Fruit fly (Drosophila melanogaster) whole organism, pupa: ENCODE data around the gene CG32755.
A peak's percentile ranks its signal among the peaks of the same experiment; 100 is the strongest.

Experiments used
- CG10348 ChIP-seq: fragments of 200-800 bp; sonication (Bioruptor generic); IDR thresholded peaks from 2 replicates; pipeline ENCODE4 v1.3.6; 2022; ENCODE audit warnings: missing biosample characterization, missing genetic modification characterization
- CG12605 ChIP-seq: fragments of 200-800 bp; sonication (Bioruptor generic); IDR thresholded peaks from 2 replicates; pipeline ENCODE4 v1.3.6; 2022; ENCODE audit warnings: missing biosample characterization, missing genetic modification characterization
- CG13204 ChIP-seq: fragments of 200-800 bp; sonication (Bioruptor generic); optimal IDR thresholded peaks from 2 replicates; lab custom pipeline; 2018; ENCODE audit warnings: missing biosample characterization, mild to moderate bottlenecking, missing genetic modification characterization, moderate library complexity
- CG14655 ChIP-seq: fragments of 200-800 bp; sonication (Bioruptor generic); optimal IDR thresholded peaks from 3 replicates; lab custom pipeline; 2017; ENCODE audit warnings: mild to moderate bottlenecking, missing biosample characterization, missing genetic modification reagents, missing genetic modification characterization
- CG15710 ChIP-seq: fragments of 200-800 bp; sonication (Bioruptor generic); optimal IDR thresholded peaks from 2 replicates; lab custom pipeline; 2018; ENCODE audit warnings: missing biosample characterization, mild to moderate bottlenecking, missing genetic modification characterization, moderate library complexity
- CG17806 ChIP-seq: fragments of 200-800 bp; sonication (Bioruptor generic); optimal IDR thresholded peaks from 2 replicates; lab custom pipeline; 2018; ENCODE audit warnings: missing biosample characterization, mild to moderate bottlenecking, missing genetic modification characterization, moderate library complexity
- CG32121 ChIP-seq: fragments of 200-800 bp; sonication (Bioruptor generic); IDR thresholded peaks from 2 replicates; pipeline ENCODE4 v1.3.6; 2022; ENCODE audit warnings: missing biosample characterization, missing genetic modification characterization
- CG34367 ChIP-seq: fragments of 200-800 bp; sonication (Bioruptor generic); optimal IDR thresholded peaks from 2 replicates; lab custom pipeline; 2018; ENCODE audit warnings: missing biosample characterization, mild to moderate bottlenecking, missing genetic modification characterization
- CG4496 ChIP-seq: fragments of 200-800 bp; sonication (Bioruptor generic); IDR thresholded peaks from 3 replicates; pipeline ENCODE4 v1.3.6; 2022; ENCODE audit warnings: missing biosample characterization, missing genetic modification characterization
- CG8159 ChIP-seq: fragments of 200-800 bp; sonication (Bioruptor generic); optimal IDR thresholded peaks from 3 replicates; lab custom pipeline; 2018; ENCODE audit warnings: missing biosample characterization, mild to moderate bottlenecking, missing genetic modification characterization, moderate library complexity
- CG8301 ChIP-seq: fragments of 200-800 bp; sonication (Bioruptor generic); optimal IDR thresholded peaks from 2 replicates; lab custom pipeline; 2018; ENCODE audit warnings: missing biosample characterization, mild to moderate bottlenecking, missing genetic modification characterization
- CG9948 ChIP-seq: fragments of 200-800 bp; sonication (Bioruptor generic); optimal IDR thresholded peaks from 2 replicates; lab custom pipeline; 2018; ENCODE audit warnings: missing biosample characterization, mild to moderate bottlenecking, missing genetic modification characterization, moderate library complexity
- D1 ChIP-seq: fragments of 200-800 bp; sonication (Bioruptor generic); optimal IDR thresholded peaks from 2 replicates; lab custom pipeline; 2018; ENCODE audit warnings: missing biosample characterization, mild to moderate bottlenecking, missing genetic modification characterization, moderate library complexity
- EcR ChIP-seq: fragments of 200-800 bp; sonication (Bioruptor generic); optimal IDR thresholded peaks from 3 replicates; lab custom pipeline; 2019; ENCODE audit warnings: missing biosample characterization, missing genetic modification characterization, mild to moderate bottlenecking, moderate library complexity, missing genetic modification reagents
- Ets98B ChIP-seq: fragments of 200-800 bp; sonication (Bioruptor generic); IDR thresholded peaks from 2 replicates; pipeline ENCODE4 v1.3.6; 2022; ENCODE audit warnings: missing biosample characterization, missing genetic modification characterization
- Pif1A ChIP-seq: fragments of 200-800 bp; sonication (Bioruptor generic); optimal IDR thresholded peaks from 3 replicates; lab custom pipeline; 2016; ENCODE audit warnings: missing biosample characterization, missing genetic modification characterization
- Pif1B ChIP-seq: fragments of 200-800 bp; sonication (Bioruptor generic); optimal IDR thresholded peaks from 3 replicates; lab custom pipeline; 2016; ENCODE audit warnings: missing biosample characterization, missing genetic modification characterization
- Snoo ChIP-seq: fragments of 200-800 bp; sonication (Bioruptor generic); optimal IDR thresholded peaks from 3 replicates; lab custom pipeline; 2017; ENCODE audit warnings: missing biosample characterization, mild to moderate bottlenecking, missing genetic modification characterization, inconsistent platforms
- fd96Ca ChIP-seq: fragments of 200-800 bp; sonication (Bioruptor generic); IDR thresholded peaks from 3 replicates; pipeline ENCODE4 v1.3.6; 2022; ENCODE audit warnings: missing biosample characterization, missing genetic modification characterization
- gl ChIP-seq: fragments of 200-800 bp; sonication (Bioruptor generic); optimal IDR thresholded peaks from 2 replicates; lab custom pipeline; 2018; ENCODE audit warnings: missing biosample characterization, mild to moderate bottlenecking, missing genetic modification characterization
- rn ChIP-seq: fragments of 200-800 bp; sonication (Bioruptor generic); IDR thresholded peaks from 2 replicates; pipeline ENCODE4 v1.3.6; 2022; ENCODE audit warnings: missing biosample characterization, missing genetic modification characterization

CG32755 gene

DNA sequence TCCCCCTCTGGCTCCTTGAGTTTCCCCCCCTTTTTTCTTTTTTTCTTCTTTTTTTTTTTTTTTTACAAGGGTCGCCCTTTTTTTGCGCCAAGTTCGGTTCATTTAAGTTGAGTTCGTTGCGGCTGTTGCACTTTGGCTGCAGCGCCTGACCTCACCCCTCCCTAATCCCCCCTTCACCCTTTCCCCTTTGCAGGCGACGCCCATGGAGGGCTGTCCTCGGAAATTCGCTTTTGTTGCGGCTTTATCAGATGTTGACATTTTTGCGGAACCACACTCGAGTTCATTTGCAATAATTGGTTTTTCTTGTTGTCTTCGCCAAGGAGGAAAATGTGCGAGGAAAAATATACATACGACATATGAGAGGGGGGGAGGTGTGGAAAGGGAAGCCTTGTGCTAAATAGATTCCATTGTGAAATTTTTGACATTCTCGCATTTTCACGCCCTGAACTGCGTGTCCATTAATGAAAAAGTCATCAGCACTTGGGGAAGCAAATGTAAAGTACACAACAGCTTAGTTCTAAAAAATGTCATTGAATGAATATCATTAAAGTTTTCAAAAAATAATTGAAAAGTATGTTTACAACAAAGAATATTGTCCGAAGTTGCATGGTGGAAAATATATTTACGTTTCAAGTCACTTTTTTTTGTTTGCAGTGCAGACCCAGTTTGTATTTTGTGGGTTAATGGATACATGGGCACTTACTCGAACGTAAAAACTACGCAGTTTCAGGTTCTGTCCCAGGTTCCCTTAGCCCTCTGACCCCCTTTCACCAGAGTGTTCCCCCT is 24.5 kb downstream of the CG32755 start:
- TF ChIP-seq rn, result no peak
- peak; percentile 12 for TF ChIP-seq CG17806 (tag; lab: Kevin White, UChicago)
- no peak for TF ChIP-seq Snoo (tag; lab: Kevin White, UChicago)
- peak; percentile 16 for TF ChIP-seq CG8301 (tag; lab: Kevin White, UChicago)
- peak; percentile 72 for TF ChIP-seq EcR (GFP tag; lab: Kevin White, UChicago)
- peak; percentile 9 for TF ChIP-seq CG14655 (GFP tag; lab: Kevin White, UChicago)
- no peak for TF ChIP-seq CG4496 (GFP tag; lab: Robert Waterston, UW)
- TF ChIP-seq Pif1A, result no peak
- TF ChIP-seq CG34367 (tag; lab: Kevin White, UChicago), result peak; percentile 15
- TF ChIP-seq CG15710 (tag; lab: Kevin White, UChicago), result peak; percentile 14
- peak; percentile 11 for TF ChIP-seq Pif1B (GFP tag; lab: Kevin White, UChicago)
- TF ChIP-seq CG10348 (GFP tag; lab: Robert Waterston, UW), result no peak
- no peak for TF ChIP-seq Ets98B (GFP tag; lab: Robert Waterston, UW)
- peak; percentile 29 for TF ChIP-seq CG9948 (tag; lab: Kevin White, UChicago)
- TF ChIP-seq CG8159 (tag; lab: Kevin White, UChicago), result peak; percentile 40
- TF ChIP-seq, all 21 proteins: peak for 9

dm6 chrX:5977113-5977512 is 27.1 kb downstream of the CG32755 start:
- TF ChIP-seq CG10348 (GFP tag; lab: Robert Waterston, UW) (no peak), CG32121 (GFP tag; lab: Robert Waterston, UW) (peak; percentile 57; the same call in 1 of the 2 replicates), rn (peak; percentile 10; the same call in 1 of the 2 replicates), Pif1A (no peak), Ets98B (GFP tag; lab: Robert Waterston, UW) (peak; percentile 36; the same call in 1 of the 2 replicates), EcR (GFP tag; lab: Kevin White, UChicago) (no peak), CG15710 (tag; lab: Kevin White, UChicago) (no peak), fd96Ca (GFP tag; lab: Robert Waterston, UW) (peak; percentile 16; the same call in 1 of the 3 replicates), CG4496 (GFP tag; lab: Robert Waterston, UW) (0 out of 3 replicates have a peak, but pooled peaks have one; percentile 31)

DNA sequence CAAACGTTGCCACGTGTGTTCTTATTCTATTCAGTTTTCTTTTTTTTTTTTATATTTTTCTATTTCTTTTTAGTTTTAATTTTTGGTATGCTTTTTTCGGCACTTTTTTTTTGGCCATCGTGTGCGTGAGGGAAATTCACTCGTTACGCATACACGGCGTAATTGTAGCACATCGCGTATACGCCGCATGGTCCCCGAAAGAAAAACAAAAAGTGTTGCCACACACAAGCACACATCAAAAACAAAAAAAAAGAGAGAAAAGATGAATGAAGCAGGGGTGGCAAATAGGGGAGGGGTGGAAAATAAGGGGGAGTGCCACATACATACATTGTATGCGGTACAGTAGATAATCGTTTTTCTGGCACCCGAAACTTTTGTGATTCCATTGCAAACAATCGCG is 27.7 kb downstream of the CG32755 start:
- TF ChIP-seq gl, result no peak
- TF ChIP-seq CG8301 (tag; lab: Kevin White, UChicago), result no peak
- TF ChIP-seq CG8159 (tag; lab: Kevin White, UChicago), result no peak
- TF ChIP-seq CG14655 (GFP tag; lab: Kevin White, UChicago), result no peak
- TF ChIP-seq CG34367 (tag; lab: Kevin White, UChicago), result no peak
- peak; percentile 75; the same call in 2 of the 3 replicates for TF ChIP-seq CG4496 (GFP tag; lab: Robert Waterston, UW)
- peak; percentile 67 for TF ChIP-seq fd96Ca (GFP tag; lab: Robert Waterston, UW)
- TF ChIP-seq CG15710 (tag; lab: Kevin White, UChicago), result no peak
- TF ChIP-seq CG9948 (tag; lab: Kevin White, UChicago), result no peak
- TF ChIP-seq CG10348 (GFP tag; lab: Robert Waterston, UW), result no peak
- peak; percentile 49 for TF ChIP-seq CG12605 (GFP tag; lab: Robert Waterston, UW)
- TF ChIP-seq CG17806 (tag; lab: Kevin White, UChicago), result no peak
- TF ChIP-seq Pif1B (GFP tag; lab: Kevin White, UChicago), result no peak
- TF ChIP-seq CG32121 (GFP tag; lab: Robert Waterston, UW), result peak; percentile 83
- peak; percentile 50; the same call in 1 of the 2 replicates for TF ChIP-seq rn
- TF ChIP-seq D1 (tag; lab: Kevin White, UChicago), result no peak
- TF ChIP-seq EcR (GFP tag; lab: Kevin White, UChicago), result no peak
- no peak for TF ChIP-seq CG13204
- no peak for TF ChIP-seq Pif1A
- TF ChIP-seq Ets98B (GFP tag; lab: Robert Waterston, UW), result peak; percentile 71
- TF ChIP-seq Snoo (tag; lab: Kevin White, UChicago), result no peak
- TF ChIP-seq, all 21 proteins: peak for 6

DNA sequence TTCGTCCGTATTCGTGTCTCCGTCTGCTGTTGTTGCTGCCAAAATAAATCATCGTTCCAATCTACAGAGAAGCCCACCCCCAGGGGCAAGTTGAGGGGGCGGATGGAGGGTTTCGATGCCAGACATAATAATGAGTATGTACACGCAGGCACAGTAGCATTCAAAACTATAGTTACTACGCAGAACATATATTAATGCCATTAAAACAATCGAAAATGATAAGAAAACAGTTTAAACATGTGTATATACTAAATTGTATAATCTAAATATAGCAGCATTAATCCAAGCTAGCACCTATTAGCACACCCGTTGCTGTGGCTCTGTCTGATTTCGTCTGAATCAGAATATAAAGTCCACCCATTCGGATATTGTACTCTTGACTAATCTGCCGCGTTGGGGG is 30.8 kb downstream of the CG32755 start:
- TF ChIP-seq CG12605 (GFP tag; lab: Robert Waterston, UW) (peak; percentile 64; the same call in 1 of the 2 replicates), CG32121 (GFP tag; lab: Robert Waterston, UW) (peak; percentile 72), gl (peak; percentile 63), CG10348 (GFP tag; lab: Robert Waterston, UW) (no peak), rn (0 out of 2 replicates have a peak, but pooled peaks have one; percentile 17), CG9948 (tag; lab: Kevin White, UChicago) (peak; percentile 61), CG15710 (tag; lab: Kevin White, UChicago) (peak; percentile 68), fd96Ca (GFP tag; lab: Robert Waterston, UW) (peak; percentile 79), Pif1B (GFP tag; lab: Kevin White, UChicago) (peak; percentile 72), Snoo (tag; lab: Kevin White, UChicago) (peak; percentile 88), CG13204 (peak; percentile 46), Pif1A (peak; percentile 75), CG17806 (tag; lab: Kevin White, UChicago) (peak; percentile 63), CG8159 (tag; lab: Kevin White, UChicago) (peak; percentile 75), CG4496 (GFP tag; lab: Robert Waterston, UW) (peak; percentile 82), CG14655 (GFP tag; lab: Kevin White, UChicago) (peak; percentile 57), CG8301 (tag; lab: Kevin White, UChicago) (peak; percentile 62), EcR (GFP tag; lab: Kevin White, UChicago) (no peak), Ets98B (GFP tag; lab: Robert Waterston, UW) (peak; percentile 83), D1 (tag; lab: Kevin White, UChicago) (no peak), CG34367 (tag; lab: Kevin White, UChicago) (peak; percentile 60)
- TF ChIP-seq, all 21 proteins: peak for 18
